Worm (Caenorhabditis elegans) whole organism, L1 larva: Measurements from ENCODE around the gene T28C6.10.

Experiments
- C04F5.9 ChIP-seq: sonication (generic microtip); optimal IDR thresholded peaks from 2 replicates; lab custom pipeline; 2016; ENCODE audit warnings: missing genetic modification characterization, missing compliant biosample characterization
- C16A3.4 ChIP-seq: fragments of 150-350 bp; optimal IDR thresholded peaks from 2 replicates; lab custom pipeline; 2014; ENCODE audit warnings: missing biosample characterization, missing genetic modification characterization
- C34B4.2 ChIP-seq: sonication (generic microtip); optimal IDR thresholded peaks from 2 replicates; lab custom pipeline; 2017; ENCODE audit warnings: mild to moderate bottlenecking, missing genetic modification characterization, missing compliant biosample characterization
- aha-1 ChIP-seq: fragments of 150-350 bp; optimal IDR thresholded peaks from 2 replicates; lab custom pipeline; 2014; ENCODE audit warnings: missing biosample characterization, missing genetic modification characterization
- alr-1 ChIP-seq: fragments of 200-800 bp; sonication (Bioruptor generic); optimal IDR thresholded peaks from 2 replicates; lab custom pipeline; 2018; ENCODE audit warnings: borderline replicate concordance, mild to moderate bottlenecking, missing genetic modification characterization, missing compliant biosample characterization
- aly-2 ChIP-seq: fragments of 150-350 bp; optimal IDR thresholded peaks from 2 replicates; lab custom pipeline; 2014; ENCODE audit warnings: missing biosample characterization, missing genetic modification characterization
- ama-1 ChIP-seq: fragments of 150-350 bp; optimal IDR thresholded peaks from 2 replicates; lab custom pipeline; 2014
- blmp-1 ChIP-seq: fragments of 150-350 bp; optimal IDR thresholded peaks from 2 replicates; lab custom pipeline; 2014; ENCODE audit warnings: missing biosample characterization, missing genetic modification characterization
- ceh-63 ChIP-seq: fragments of 200-800 bp; sonication (Bioruptor generic); optimal IDR thresholded peaks from 2 replicates; lab custom pipeline; 2018; ENCODE audit warnings: mild to moderate bottlenecking, missing genetic modification characterization, missing compliant biosample characterization
- ceh-8 ChIP-seq: fragments of 200-800 bp; sonication (Bioruptor generic); optimal IDR thresholded peaks from 2 replicates; lab custom pipeline; 2018; ENCODE audit warnings: mild to moderate bottlenecking, missing genetic modification characterization, moderate library complexity, missing compliant biosample characterization
- ceh-82 ChIP-seq, 3 experiments: fragments of 150-350 bp in 1 of 3; sonication (generic microtip) in 2 of 3; optimal IDR thresholded peaks; 2 replicates each; lab custom pipeline; 2014 to 2017; ENCODE audit warnings: missing biosample characterization in 3 of 3, missing genetic modification characterization in 3 of 3
- ceh-88 ChIP-seq: fragments of 200-800 bp; sonication (Bioruptor generic); IDR thresholded peaks from 2 replicates; pipeline ENCODE4 v1.3.6; 2022; ENCODE audit warnings: missing genetic modification characterization, missing compliant biosample characterization
- ceh-90 ChIP-seq: sonication (generic microtip); optimal IDR thresholded peaks from 2 replicates; lab custom pipeline; 2016; ENCODE audit warnings: missing genetic modification characterization, missing compliant biosample characterization
- ces-1 ChIP-seq: fragments of 150-350 bp; optimal IDR thresholded peaks from 2 replicates; lab custom pipeline; 2014; ENCODE audit warnings: missing biosample characterization, missing genetic modification reagents, missing genetic modification characterization
- dsc-1 ChIP-seq: sonication (generic microtip); optimal IDR thresholded peaks from 2 replicates; lab custom pipeline; 2016; ENCODE audit warnings: mild to moderate bottlenecking, missing genetic modification characterization, missing compliant biosample characterization
- efl-1 ChIP-seq, 4 experiments: fragments of 150-350 bp; optimal IDR thresholded peaks in 3 of 4; peaks in 1 of 4; 1 replicate in 1 of 4; 2 replicates in 3 of 4; lab custom pipeline; 2014; ENCODE audit warnings: missing biosample characterization in 2 of 4, missing genetic modification characterization in 2 of 4, missing genetic modification reagents in 2 of 4
- efl-3 ChIP-seq: fragments of 200-800 bp; sonication (Bioruptor generic); optimal IDR thresholded peaks from 2 replicates; lab custom pipeline; 2018; ENCODE audit warnings: mild to moderate bottlenecking, missing genetic modification characterization, missing compliant biosample characterization
- egl-27 ChIP-seq, 2 experiments: fragments of 150-350 bp in 1 of 2; sonication (generic microtip); optimal IDR thresholded peaks; 3 replicates each; lab custom pipeline; 2017 to 2018; ENCODE audit warnings: missing biosample characterization in 2 of 2, missing genetic modification characterization in 2 of 2, missing genetic modification reagents in 2 of 2
- elt-2 ChIP-seq: sonication (generic microtip); optimal IDR thresholded peaks from 2 replicates; lab custom pipeline; 2016; ENCODE audit warnings: missing genetic modification characterization, mild to moderate bottlenecking, inconsistent platforms, missing compliant biosample characterization, missing genetic modification reagents
- elt-3 ChIP-seq, 6 experiments: fragments of 150-350 bp in 1 of 6; sonication (generic microtip); optimal IDR thresholded peaks; 2 replicates each; lab custom pipeline; 2017 to 2018; ENCODE audit warnings: missing biosample characterization in 6 of 6, missing genetic modification characterization in 6 of 6, inconsistent platforms in 1 of 6
- fkh-10 ChIP-seq: sonication (generic microtip); optimal IDR thresholded peaks from 2 replicates; lab custom pipeline; 2017; ENCODE audit warnings: missing biosample characterization, missing genetic modification reagents, missing genetic modification characterization
- grh-1 ChIP-seq: fragments of 200-800 bp; sonication (Bioruptor generic); IDR thresholded peaks from 2 replicates; pipeline ENCODE4 v1.3.6; 2022; ENCODE audit warnings: missing genetic modification reagents, missing genetic modification characterization, missing compliant biosample characterization
- irx-1 ChIP-seq: sonication (generic microtip); optimal IDR thresholded peaks from 2 replicates; lab custom pipeline; 2016; ENCODE audit warnings: missing genetic modification characterization, missing compliant biosample characterization
- isw-1 ChIP-seq: fragments of 200-800 bp; sonication (Bioruptor generic); IDR thresholded peaks from 2 replicates; pipeline ENCODE4 v1.3.6; 2022; ENCODE audit warnings: missing genetic modification characterization, missing compliant biosample characterization
- jun-1 ChIP-seq: fragments of 150-350 bp; optimal IDR thresholded peaks from 2 replicates; lab custom pipeline; 2014; ENCODE audit warnings: missing biosample characterization, missing genetic modification reagents, missing genetic modification characterization
- lin-14 ChIP-seq: fragments of 200-800 bp; sonication (Bioruptor generic); optimal IDR thresholded peaks from 2 replicates; lab custom pipeline; 2018; ENCODE audit warnings: mild to moderate bottlenecking, missing genetic modification characterization, moderate library complexity, missing compliant biosample characterization
- lin-15B ChIP-seq: fragments of 150-350 bp; sonication (generic microtip); optimal IDR thresholded peaks from 3 replicates; lab custom pipeline; 2014; ENCODE audit warnings: missing biosample characterization, missing genetic modification characterization
- lir-3 ChIP-seq: sonication (generic microtip); optimal IDR thresholded peaks from 2 replicates; lab custom pipeline; 2016; ENCODE audit warnings: mild to moderate bottlenecking, missing genetic modification characterization, moderate library complexity, missing compliant biosample characterization; ENCODE audit not compliant: poor library complexity
- mab-9 ChIP-seq: fragments of 200-800 bp; sonication (Bioruptor generic); IDR thresholded peaks from 2 replicates; pipeline ENCODE4 v1.3.6; 2022; ENCODE audit warnings: missing genetic modification reagents, missing genetic modification characterization, missing compliant biosample characterization
- mdl-1 ChIP-seq, 2 experiments: fragments of 150-350 bp; optimal IDR thresholded peaks; 2 replicates each; lab custom pipeline; 2014 to 2017; ENCODE audit warnings: missing biosample characterization in 2 of 2, missing genetic modification characterization in 2 of 2, inconsistent platforms in 1 of 2
- mep-1 ChIP-seq: fragments of 150-350 bp; optimal IDR thresholded peaks from 2 replicates; lab custom pipeline; 2014; ENCODE audit warnings: missing biosample characterization, missing genetic modification characterization
- nhr-12 ChIP-seq: sonication (generic microtip); optimal IDR thresholded peaks from 2 replicates; lab custom pipeline; 2017; ENCODE audit warnings: missing biosample characterization, missing genetic modification characterization
- nhr-19 ChIP-seq: fragments of 200-800 bp; sonication (Bioruptor generic); conservative IDR thresholded peaks from 2 replicates; pipeline ENCODE4 v1.3.6; 2022; ENCODE audit warnings: missing genetic modification characterization, missing compliant biosample characterization
- nhr-20 ChIP-seq: sonication (generic microtip); optimal IDR thresholded peaks from 2 replicates; lab custom pipeline; 2016; ENCODE audit warnings: mild to moderate bottlenecking, missing genetic modification characterization, missing compliant biosample characterization
- nhr-237 ChIP-seq: fragments of 150-350 bp; optimal IDR thresholded peaks from 2 replicates; lab custom pipeline; 2014; ENCODE audit warnings: missing biosample characterization, missing genetic modification characterization
- nhr-47 ChIP-seq: sonication (generic microtip); optimal IDR thresholded peaks from 2 replicates; lab custom pipeline; 2016; ENCODE audit warnings: mild to moderate bottlenecking, missing genetic modification characterization, moderate library complexity, missing compliant biosample characterization
- nhr-71 ChIP-seq: sonication (generic microtip); optimal IDR thresholded peaks from 2 replicates; lab custom pipeline; 2016; ENCODE audit warnings: mild to moderate bottlenecking, missing genetic modification characterization, moderate library complexity, missing compliant biosample characterization
- nhr-90 ChIP-seq: sonication (generic microtip); optimal IDR thresholded peaks from 2 replicates; lab custom pipeline; 2016; ENCODE audit warnings: mild to moderate bottlenecking, missing genetic modification characterization, missing compliant biosample characterization; ENCODE audit not compliant: poor library complexity
- pag-3 ChIP-seq: sonication (generic microtip); optimal IDR thresholded peaks from 2 replicates; lab custom pipeline; 2017; ENCODE audit warnings: missing genetic modification characterization, mild to moderate bottlenecking, missing compliant biosample characterization, antibody characterized with exemption, borderline replicate concordance; ENCODE audit not compliant: insufficient read depth
- rnt-1 ChIP-seq: sonication (generic microtip); optimal IDR thresholded peaks from 2 replicates; lab custom pipeline; 2016; ENCODE audit warnings: mild to moderate bottlenecking, missing genetic modification characterization, moderate library complexity, missing compliant biosample characterization
- snpc-4 ChIP-seq: fragments of 150-350 bp; optimal IDR thresholded peaks from 2 replicates; lab custom pipeline; 2014; ENCODE audit warnings: missing biosample characterization, missing genetic modification characterization
- sup-37 ChIP-seq: fragments of 200-800 bp; sonication (Bioruptor generic); optimal IDR thresholded peaks from 2 replicates; lab custom pipeline; 2018; ENCODE audit warnings: mild to moderate bottlenecking, missing genetic modification characterization, missing compliant biosample characterization
- tbx-2 ChIP-seq: sonication (generic microtip); optimal IDR thresholded peaks from 2 replicates; lab custom pipeline; 2016; ENCODE audit warnings: missing genetic modification characterization, missing compliant biosample characterization
- tlp-1 ChIP-seq: fragments of 150-350 bp; optimal IDR thresholded peaks from 2 replicates; lab custom pipeline; 2014; ENCODE audit warnings: missing biosample characterization, missing genetic modification characterization
- unc-30 ChIP-seq: sonication (generic microtip); optimal IDR thresholded peaks from 2 replicates; lab custom pipeline; 2017; ENCODE audit warnings: missing biosample characterization, missing genetic modification characterization
- unc-62 ChIP-seq: fragments of 150-350 bp; optimal IDR thresholded peaks from 2 replicates; lab custom pipeline; 2014; ENCODE audit warnings: missing biosample characterization, missing genetic modification reagents, missing genetic modification characterization
- unc-86 ChIP-seq: sonication (generic microtip); optimal IDR thresholded peaks from 2 replicates; lab custom pipeline; 2016; ENCODE audit warnings: missing genetic modification characterization, missing compliant biosample characterization
- unc-98 ChIP-seq: fragments of 200-800 bp; sonication (Bioruptor generic); IDR thresholded peaks from 2 replicates; pipeline ENCODE4 v1.3.6; 2022; ENCODE audit warnings: missing genetic modification characterization, missing compliant biosample characterization
- vab-15 ChIP-seq: sonication (generic microtip); optimal IDR thresholded peaks from 2 replicates; lab custom pipeline; 2017; ENCODE audit warnings: missing genotype, mild to moderate bottlenecking, missing genetic modification characterization, missing compliant biosample characterization
- xbp-1 ChIP-seq: sonication (generic microtip); optimal IDR thresholded peaks from 2 replicates; lab custom pipeline; 2016; ENCODE audit warnings: missing genetic modification characterization, missing compliant biosample characterization
- zag-1 ChIP-seq: fragments of 150-350 bp; optimal IDR thresholded peaks from 2 replicates; lab custom pipeline; 2014; ENCODE audit warnings: missing biosample characterization, missing genetic modification characterization
- zip-4 ChIP-seq: fragments of 200-800 bp; sonication (Bioruptor generic); optimal IDR thresholded peaks from 2 replicates; lab custom pipeline; 2018; ENCODE audit warnings: mild to moderate bottlenecking, missing genetic modification characterization, moderate library complexity, missing compliant biosample characterization
- ztf-4 ChIP-seq: fragments of 150-350 bp; optimal IDR thresholded peaks from 2 replicates; lab custom pipeline; 2014; ENCODE audit warnings: missing biosample characterization, missing genetic modification characterization

T28C6.10 gene

ce11 chrIV:8830591-8830990 lies 12.9 kb downstream of the T28C6.10 start, which contains the start of gene T28C6.8:
Gene T28C6.8, minus strand, starts transcription at chrIV:8830727.
- TF ChIP-seq ceh-90 (tag; lab: Kevin White, UChicago), result no peak
- TF ChIP-seq ceh-88 (GFP tag; lab: Robert Waterston, UW), result no peak
- TF ChIP-seq unc-86 (tag; lab: Kevin White, UChicago), result no peak
- TF ChIP-seq aly-2 (tag; lab: Kevin White, UChicago), result no peak
- TF ChIP-seq ces-1 (GFP tag; lab: Kevin White, UChicago), result no peak
- TF ChIP-seq nhr-90 (tag; lab: Kevin White, UChicago), result peak; percentile 36
- TF ChIP-seq zag-1 (tag; lab: Kevin White, UChicago), result no peak
- no peak for TF ChIP-seq dsc-1 (tag; lab: Kevin White, UChicago)
- no peak for TF ChIP-seq jun-1 (tag; lab: Kevin White, UChicago)
- no peak for TF ChIP-seq ceh-63 (GFP tag; lab: Kevin White, UChicago)
- no peak for TF ChIP-seq aha-1
- TF ChIP-seq ama-1 (lab: Kevin White, UChicago), result no peak
- peak; percentile 59 for TF ChIP-seq nhr-20 (tag; lab: Kevin White, UChicago)
- no peak for TF ChIP-seq tbx-2 (tag; lab: Kevin White, UChicago)
- TF ChIP-seq nhr-47 (tag; lab: Kevin White, UChicago), result no peak
- no peak for TF ChIP-seq alr-1 (tag; lab: Kevin White, UChicago)
- TF ChIP-seq zip-4 (GFP tag; lab: Kevin White, UChicago), result no peak
- TF ChIP-seq pag-3 (tag; lab: Kevin White, UChicago), result peak; percentile 2
- no peak for TF ChIP-seq ceh-8
- TF ChIP-seq sup-37 (GFP tag; lab: Kevin White, UChicago), result no peak
- peak in 1 of 2 experiments; percentile 18 for TF ChIP-seq egl-27 (tag; optimal IDR thresholded peaks at IDR 0.05; lab: Kevin White, UChicago)
- no peak for TF ChIP-seq xbp-1 (tag; lab: Kevin White, UChicago)
- TF ChIP-seq elt-3 (tag; optimal IDR thresholded peaks at IDR 0.05; lab: Kevin White, UChicago), result peak in 4 of 6 experiments; percentile 12 to 64 (median 52)
- no peak for TF ChIP-seq elt-2 (tag; lab: Kevin White, UChicago)
- TF ChIP-seq vab-15, result no peak
- peak; percentile 17 to 23 for TF ChIP-seq efl-1 (optimal IDR thresholded peaks at IDR 0.05; lab: Kevin White, UChicago)
- TF ChIP-seq efl-1 (GFP tag; optimal IDR thresholded peaks at IDR 0.05 in 1 of 2; lab: Kevin White, UChicago), result no peak
- peak; percentile 63 for TF ChIP-seq nhr-71 (tag; lab: Kevin White, UChicago)
- TF ChIP-seq fkh-10, result no peak
- TF ChIP-seq tlp-1 (tag; lab: Kevin White, UChicago), result no peak
- peak; percentile 88 for TF ChIP-seq blmp-1 (tag; lab: Kevin White, UChicago)
- no peak for TF ChIP-seq efl-3 (GFP tag; lab: Kevin White, UChicago)
- TF ChIP-seq rnt-1 (tag; lab: Kevin White, UChicago), result peak; percentile 16
- TF ChIP-seq lin-14 (GFP tag; lab: Kevin White, UChicago), result peak; percentile 85
- no peak for TF ChIP-seq isw-1 (GFP tag; lab: Robert Waterston, UW)
- TF ChIP-seq mdl-1 (tag; optimal IDR thresholded peaks at IDR 0.05; lab: Kevin White, UChicago), result peak in 1 of 2 experiments; percentile 13
- TF ChIP-seq ceh-82 (tag; optimal IDR thresholded peaks at IDR 0.05; lab: Kevin White, UChicago), result no peak
- no peak for TF ChIP-seq mab-9 (GFP tag; lab: Robert Waterston, UW)
- no peak for TF ChIP-seq lir-3
- TF ChIP-seq nhr-12 (tag; lab: Kevin White, UChicago), result no peak
- no peak for TF ChIP-seq unc-98
- no peak for TF ChIP-seq C04F5.9 (tag; lab: Kevin White, UChicago)
- peak; percentile 10 for TF ChIP-seq irx-1 (tag; lab: Kevin White, UChicago)
- peak; percentile 1 for TF ChIP-seq C16A3.4 (tag; lab: Kevin White, UChicago)
- no peak for TF ChIP-seq lin-15B (tag; lab: Kevin White, UChicago)
- TF ChIP-seq nhr-19 (GFP tag; lab: Robert Waterston, UW), result no peak
- peak; percentile 63 for TF ChIP-seq mep-1
- TF ChIP-seq ztf-4 (tag; lab: Kevin White, UChicago), result no peak
- TF ChIP-seq grh-1 (GFP tag; lab: Robert Waterston, UW), result peak; percentile 32; the same call in 1 of the 2 replicates
- no peak for TF ChIP-seq snpc-4 (tag; lab: Kevin White, UChicago)
- no peak for TF ChIP-seq C34B4.2 (tag; lab: Kevin White, UChicago)
- no peak for TF ChIP-seq nhr-237 (tag; lab: Kevin White, UChicago)
- TF ChIP-seq unc-62 (GFP tag; lab: Kevin White, UChicago), result no peak
- no peak for TF ChIP-seq unc-30 (tag; lab: Kevin White, UChicago)
